1 fruit fly cellular context compared by ENCODE assay signal in genomic region chrX:5924378-5924777, dm6.
TF ChIP-seq lines count a peak whose summit lies in the region.

No protein-coding gene starts in this region.

TF ChIP-seq in whole organism, embryonic, 481 proteins besides CTCF, POLR2A, EP300 and RAD21 (continued from another document):
- TF ChIP-seq CG17186 (GFP tag; optimal IDR thresholded peaks at IDR 0.05; lab: Kevin White, UChicago) (no peak), bab2 (GFP tag; optimal IDR thresholded peaks at IDR 0.05; lab: Kevin White, UChicago) (peak; percentile 10), CG11504 (tag; optimal IDR thresholded peaks at IDR 0.05; lab: Kevin White, UChicago) (peak; percentile 59), CG17359 (tag; optimal IDR thresholded peaks at IDR 0.05; lab: Kevin White, UChicago) (peak; percentile 43), Fer1 (GFP tag; optimal IDR thresholded peaks at IDR 0.05; lab: Kevin White, UChicago) (peak; percentile 8), Doc2 (GFP tag; IDR thresholded peaks at IDR 0.05; lab: Robert Waterston, UW) (no peak), CG13624 (GFP tag; optimal IDR thresholded peaks at IDR 0.05; lab: Kevin White, UChicago) (peak; percentile 1), CG12104 (GFP tag; optimal IDR thresholded peaks at IDR 0.05; lab: Kevin White, UChicago) (peak; percentile 12), CG9932 (GFP tag; IDR thresholded peaks at IDR 0.05; lab: Robert Waterston, UW) (no peak), tio (GFP tag; optimal IDR thresholded peaks at IDR 0.05; lab: Kevin White, UChicago) (peak; percentile 17), onecut (GFP tag; IDR thresholded peaks at IDR 0.05; lab: Robert Waterston, UW) (0 out of 2 replicates have a peak, but pooled peaks have one; percentile 13), Sox100B (GFP tag; optimal IDR thresholded peaks at IDR 0.05; lab: Kevin White, UChicago) (peak; percentile 26), Hr51 (GFP tag; optimal IDR thresholded peaks at IDR 0.05; lab: Kevin White, UChicago) (peak in 1 of 2 experiments; percentile 37), Blimp-1 (GFP tag; optimal IDR thresholded peaks at IDR 0.05; lab: Kevin White, UChicago) (peak; percentile 42), CG15073 (GFP tag; optimal IDR thresholded peaks at IDR 0.05; lab: Kevin White, UChicago) (no peak), CG17385 (GFP tag; optimal IDR thresholded peaks at IDR 0.05; lab: Kevin White, UChicago) (peak; percentile 16), prd (optimal IDR thresholded peaks at IDR 0.05; lab: Kevin White, UChicago) (no peak), prd (GFP tag; IDR thresholded peaks at IDR 0.05; lab: Robert Waterston, UW) (peak; percentile 50; the same call in 1 of the 3 replicates)
